Worm (Caenorhabditis elegans): ENCODE data around the gene cest-34.

Gene cest-34

ce11 chrV:6655174-6655573, 21.4 kb upstream of the cest-34 start, which contains the start of gene syx-18:
Gene syx-18, minus strand, starts transcription at chrV:6655449.
- TF ChIP-seq nhr-47 (tag; optimal IDR thresholded peaks at IDR 0.05) (peak; percentile 18), ceh-88 (GFP tag; IDR thresholded peaks at IDR 0.05) (no peak), isw-1 (GFP tag; IDR thresholded peaks at IDR 0.05) (no peak), nhr-90 (tag; optimal IDR thresholded peaks at IDR 0.05; ENCODE audit: poor library complexity) (peak; percentile 5), fos-1 (tag; optimal IDR thresholded peaks at IDR 0.05) (peak; percentile 3), ama-1 (optimal IDR thresholded peaks at IDR 0.05) (peak; percentile 58), lin-13 (GFP tag; optimal IDR thresholded peaks at IDR 0.05) (no peak), ztf-4 (tag; optimal IDR thresholded peaks at IDR 0.05) (no peak), lin-15B (tag; optimal IDR thresholded peaks at IDR 0.05) (no peak)

ce11 chrV:6656451-6657115, 20.0 kb upstream of the cest-34 start, which contains the start of gene snb-1:
Gene snb-1, minus strand, starts transcription at chrV:6656501.
- TF ChIP-seq mef-2 (tag; optimal IDR thresholded peaks at IDR 0.05) = no peak
- TF ChIP-seq dpl-1 (GFP tag; optimal IDR thresholded peaks at IDR 0.05) = peak; percentile 61 to 71 (median 62)
- peak; percentile 57 for TF ChIP-seq egl-13 (tag; optimal IDR thresholded peaks at IDR 0.05)
- no peak for TF ChIP-seq nhr-76 (tag; optimal IDR thresholded peaks at IDR 0.05)
- peak; percentile 16 for TF ChIP-seq unc-86 (tag; optimal IDR thresholded peaks at IDR 0.05)
- peak; percentile 4 for TF ChIP-seq sox-4 (tag; optimal IDR thresholded peaks at IDR 0.05)
- TF ChIP-seq ets-5 (GFP tag; IDR thresholded peaks at IDR 0.05) = no peak
- peak; percentile 54 for TF ChIP-seq swsn-7 (tag; optimal IDR thresholded peaks at IDR 0.05)
- no peak for TF ChIP-seq lin-15B (tag; optimal IDR thresholded peaks at IDR 0.05)
- peak; percentile 1 for TF ChIP-seq fos-1 (tag; optimal IDR thresholded peaks at IDR 0.05)
- TF ChIP-seq efl-1 (optimal IDR thresholded peaks at IDR 0.05) = peak; percentile 69 to 70
- peak; percentile 66 to 97 for TF ChIP-seq efl-1 (GFP tag; optimal IDR thresholded peaks at IDR 0.05 in 1 of 2)
- TF ChIP-seq zip-4 (GFP tag; optimal IDR thresholded peaks at IDR 0.05) = peak; percentile 99
- no peak for TF ChIP-seq unc-62 (GFP tag; optimal IDR thresholded peaks at IDR 0.05)
- peak; percentile 76 for TF ChIP-seq nhr-20 (tag; optimal IDR thresholded peaks at IDR 0.05)
- no peak for TF ChIP-seq elt-2 (tag; optimal IDR thresholded peaks at IDR 0.05)
- TF ChIP-seq F16B12.6 (tag; optimal IDR thresholded peaks at IDR 0.05) = peak; percentile 95
- peak; percentile 91 for TF ChIP-seq skn-1 (tag; optimal IDR thresholded peaks at IDR 0.05)
- no peak for TF ChIP-seq hlh-17 (GFP tag; optimal IDR thresholded peaks at IDR 0.05; ENCODE audit: borderline replicate concordance)
- no peak for TF ChIP-seq alr-1 (tag; optimal IDR thresholded peaks at IDR 0.05; ENCODE audit: borderline replicate concordance)
- peak; percentile 35 for TF ChIP-seq ztf-4 (tag; optimal IDR thresholded peaks at IDR 0.05)
- no peak for TF ChIP-seq mab-9 (GFP tag; IDR thresholded peaks at IDR 0.05)
- TF ChIP-seq snpc-4 (tag; optimal IDR thresholded peaks at IDR 0.05) = peak; percentile 76
- TF ChIP-seq isw-1 (GFP tag; IDR thresholded peaks at IDR 0.05) = peak; percentile 47
- peak; percentile 80 for TF ChIP-seq unc-130 (tag; optimal IDR thresholded peaks at IDR 0.05)
- TF ChIP-seq fkh-4 (tag; optimal IDR thresholded peaks at IDR 0.05; ENCODE audit: borderline replicate concordance) = peak; percentile 16
- peak in 2 of 6 experiments; percentile 78 to 87 for TF ChIP-seq elt-3 (tag; optimal IDR thresholded peaks at IDR 0.05)
- TF ChIP-seq lin-14 (GFP tag; optimal IDR thresholded peaks at IDR 0.05) = peak; percentile 74
- peak; percentile 64 to 82 for TF ChIP-seq lsy-2 (tag; optimal IDR thresholded peaks at IDR 0.05)
- peak; percentile 75 to 80 for TF ChIP-seq lin-35 (GFP tag; optimal IDR thresholded peaks at IDR 0.05)
- peak; percentile 97 to 99 (median 97) for TF ChIP-seq ceh-82 (tag; optimal IDR thresholded peaks at IDR 0.05)
- peak; percentile 49 for TF ChIP-seq rnt-1 (tag; optimal IDR thresholded peaks at IDR 0.05)
- TF ChIP-seq C16A3.4 (tag; optimal IDR thresholded peaks at IDR 0.05) = peak; percentile 78
- peak in 1 of 2 experiments; percentile 57 for TF ChIP-seq mdl-1 (tag; optimal IDR thresholded peaks at IDR 0.05)
- peak; percentile 82 for TF ChIP-seq snu-23 (GFP tag; optimal IDR thresholded peaks at IDR 0.05)
- TF ChIP-seq irx-1 (tag; optimal IDR thresholded peaks at IDR 0.05) = no peak
- TF ChIP-seq xbp-1 (tag; optimal IDR thresholded peaks at IDR 0.05) = peak; percentile 65
- TF ChIP-seq hpl-2 (GFP tag; optimal IDR thresholded peaks at IDR 0.05) = peak; percentile 48
- peak; percentile 89 for TF ChIP-seq nhr-85 (tag)
- peak; percentile 54 for TF ChIP-seq nhr-19 (GFP tag; conservative IDR thresholded peaks at IDR 0.05)
- TF ChIP-seq nhr-77 (tag; optimal IDR thresholded peaks at IDR 0.05) = peak; percentile 19
- peak; percentile 60 for TF ChIP-seq tbx-2 (tag; optimal IDR thresholded peaks at IDR 0.05)
- peak; percentile 62 for TF ChIP-seq nhr-47 (tag; optimal IDR thresholded peaks at IDR 0.05)
- peak; percentile 79 for TF ChIP-seq nhr-71 (tag; optimal IDR thresholded peaks at IDR 0.05)
- peak; percentile 59 for TF ChIP-seq jun-1 (tag; optimal IDR thresholded peaks at IDR 0.05)
- peak; percentile 35 for TF ChIP-seq lin-13 (GFP tag; optimal IDR thresholded peaks at IDR 0.05)
- TF ChIP-seq nhr-90 (tag; optimal IDR thresholded peaks at IDR 0.05; ENCODE audit: poor library complexity) = peak; percentile 71
